Worm (Caenorhabditis elegans): ENCODE measurements around the gene K02E2.7.
A peak's percentile ranks its signal among the peaks of the same experiment; 100 is the strongest.

K02E2.7 gene

DNA sequence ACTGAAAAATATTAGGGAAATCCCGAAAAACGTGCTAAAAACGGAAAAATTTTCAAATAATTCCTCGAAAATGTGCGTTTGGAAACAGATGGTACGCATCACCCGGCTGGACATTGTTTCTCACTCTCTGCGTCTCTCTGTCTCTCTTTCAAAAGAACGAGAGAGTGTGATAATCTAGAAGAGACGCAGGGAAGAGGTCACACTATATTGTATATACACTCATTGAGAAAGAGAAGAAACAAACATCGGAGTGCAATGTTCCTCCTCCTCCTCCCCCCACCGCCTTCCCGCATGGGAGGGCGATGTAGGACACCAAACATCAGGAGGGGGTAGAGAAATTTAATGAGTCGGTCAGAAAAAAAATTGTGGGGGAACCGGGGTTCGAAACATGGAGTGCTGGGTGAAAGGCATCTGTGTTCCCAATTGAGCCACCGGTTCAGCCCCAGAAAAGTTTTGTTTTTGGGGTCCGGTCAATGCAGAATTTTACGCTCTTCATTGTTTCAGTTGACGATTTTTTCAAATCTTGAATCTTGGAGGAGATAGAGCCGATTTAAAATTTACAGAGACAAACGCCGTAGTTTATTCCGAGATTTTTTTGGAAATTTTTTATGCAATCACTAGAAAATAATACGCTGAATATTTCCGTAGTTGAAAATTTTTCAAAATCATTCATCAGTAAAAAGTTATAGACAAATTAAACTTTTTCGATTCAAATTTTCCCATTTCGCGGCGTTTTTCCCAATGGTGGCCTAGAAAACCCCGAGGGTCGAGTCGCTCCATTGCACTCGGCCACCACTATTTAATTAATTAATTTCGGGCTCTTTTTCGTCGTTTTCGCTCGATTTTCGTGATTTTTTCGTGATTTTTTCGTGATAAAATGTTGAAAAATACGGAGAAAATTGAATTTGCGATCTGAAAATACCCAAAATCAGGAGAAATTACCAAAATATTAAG, 37.7 kb upstream of the K02E2.7 start (continued):
- TF ChIP-seq hlh-30 (tag; optimal IDR thresholded peaks at IDR 0.05; ENCODE audit: insufficient read depth) (peak; percentile 69), nhr-11 (tag; optimal IDR thresholded peaks at IDR 0.05) (no peak), ceh-2 (tag; optimal IDR thresholded peaks at IDR 0.05) (peak; percentile 72), npax-4 (tag; optimal IDR thresholded peaks at IDR 0.05) (no peak), sox-2 (GFP tag; IDR thresholded peaks at IDR 0.05) (peak; percentile 39), dve-1 (tag; optimal IDR thresholded peaks at IDR 0.05) (no peak), pqm-1 (tag; optimal IDR thresholded peaks at IDR 0.05) (no peak), ceh-19 (GFP tag; optimal IDR thresholded peaks at IDR 0.05) (no peak), dmd-4 (tag; optimal IDR thresholded peaks at IDR 0.05; ENCODE audit: borderline replicate concordance) (no peak), ets-4 (tag; optimal IDR thresholded peaks at IDR 0.05) (peak; percentile 79), ceh-30 (tag; optimal IDR thresholded peaks at IDR 0.05) (no peak), ref-2 (tag; optimal IDR thresholded peaks at IDR 0.05) (peak; percentile 50), ceh-48 (tag; optimal IDR thresholded peaks at IDR 0.05) (no peak), che-1 (tag; optimal IDR thresholded peaks at IDR 0.05) (no peak), unc-42 (tag; optimal IDR thresholded peaks at IDR 0.05) (peak; percentile 87), elt-4 (tag; optimal IDR thresholded peaks at IDR 0.05) (no peak), fkh-10 (GFP tag; optimal IDR thresholded peaks at IDR 0.05) (no peak), sdc-2 (tag; optimal IDR thresholded peaks at IDR 0.05) (no peak), madf-2 (tag; optimal IDR thresholded peaks at IDR 0.05) (no peak), hlh-15 (tag; optimal IDR thresholded peaks at IDR 0.05) (no peak), ceh-45 (GFP tag; IDR thresholded peaks at IDR 0.05) (no peak), unc-55 (GFP tag; optimal IDR thresholded peaks at IDR 0.05) (peak; percentile 27), tbx-7 (tag; optimal IDR thresholded peaks at IDR 0.05) (peak; percentile 78), ama-1 (optimal IDR thresholded peaks at IDR 0.05) (no peak), fax-1 (tag; optimal IDR thresholded peaks at IDR 0.05) (no peak), ceh-34 (tag; optimal IDR thresholded peaks at IDR 0.05) (peak; percentile 52), elt-2 (tag; optimal IDR thresholded peaks at IDR 0.05) (no peak), pat-9 (tag; optimal IDR thresholded peaks at IDR 0.05) (no peak), odd-2 (tag; optimal IDR thresholded peaks at IDR 0.05) (no peak)

- TF ChIP-seq elt-2 (tag; optimal IDR thresholded peaks at IDR 0.05) (peak; percentile 9), ceh-9 (tag; optimal IDR thresholded peaks at IDR 0.05) (no peak)
These were observed 36.6 kb upstream of the K02E2.7 start for ce11 chrV:20423428-20423827.

DNA sequence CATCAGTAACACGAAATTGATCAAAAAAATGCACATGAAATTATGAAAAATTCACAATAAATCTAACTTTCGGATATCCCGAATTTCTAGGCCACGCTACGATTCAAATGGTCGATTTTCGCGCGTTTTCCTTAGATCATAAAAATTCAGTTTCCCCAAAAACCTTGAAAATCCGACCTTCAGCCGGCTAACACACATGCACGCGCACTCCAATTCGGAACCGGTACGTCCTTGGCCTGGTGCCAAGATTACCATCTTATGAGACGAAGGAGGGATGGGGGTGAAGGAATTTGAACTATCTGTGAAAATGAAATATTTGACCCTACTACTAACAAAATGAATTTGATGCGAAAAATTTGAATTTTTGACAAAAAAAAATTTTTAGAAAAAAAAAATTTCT, 35.9 kb upstream of the K02E2.7 start:
- no peak for TF ChIP-seq tbx-2 (tag; optimal IDR thresholded peaks at IDR 0.05)
- TF ChIP-seq nhr-11 (tag; optimal IDR thresholded peaks at IDR 0.05) = no peak
- TF ChIP-seq ztf-16 (tag; optimal IDR thresholded peaks at IDR 0.05) = no peak

- TF ChIP-seq ceh-19 (GFP tag; optimal IDR thresholded peaks at IDR 0.05) (no peak), ceh-2 (tag; optimal IDR thresholded peaks at IDR 0.05) (no peak), hlh-13 (GFP tag; optimal IDR thresholded peaks at IDR 0.05) (no peak), sdc-2 (tag; optimal IDR thresholded peaks at IDR 0.05) (no peak), ztf-16 (tag; optimal IDR thresholded peaks at IDR 0.05) (no peak)
These were observed 32.8 kb upstream of the K02E2.7 start for ce11 chrV:20419643-20420042.

DNA sequence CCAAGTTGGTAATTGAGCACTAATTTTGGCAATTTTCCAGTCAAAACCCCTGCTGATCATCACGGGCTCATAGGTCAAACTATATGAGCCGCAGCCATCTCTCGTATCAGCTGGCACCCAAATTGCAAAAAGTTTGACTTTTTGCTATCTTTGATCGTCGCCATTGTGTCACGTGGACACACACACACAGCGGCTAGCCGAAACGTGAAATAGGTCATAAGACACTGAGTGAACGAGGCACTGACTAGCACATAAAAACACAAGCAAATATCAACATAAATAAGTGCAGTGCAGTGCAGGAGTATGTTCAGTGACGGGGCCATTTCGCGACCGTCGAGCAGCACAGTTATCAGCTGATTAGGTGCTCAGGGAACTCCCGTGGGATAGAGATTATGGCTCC, 31.9 kb upstream of the K02E2.7 start:
- TF ChIP-seq hlh-30 (tag; optimal IDR thresholded peaks at IDR 0.05; ENCODE audit: insufficient read depth) (peak; percentile 77), elt-2 (tag; optimal IDR thresholded peaks at IDR 0.05) (peak; percentile 20), ceh-34 (tag; optimal IDR thresholded peaks at IDR 0.05) (no peak)

Data from whole organism, late embryonic.